Fruit fly (Drosophila melanogaster) whole organism, wandering third instar larva: ENCODE measurements around the gene CG18661.
A peak's percentile ranks its signal among the peaks of the same experiment; 100 is the strongest.

Experiments
- Abd-B ChIP-seq: fragments of >200 bp; optimal IDR thresholded peaks from 2 replicates; lab custom pipeline; 2017; ENCODE audit warnings: missing biosample characterization, missing genetic modification characterization
- CG32264 ChIP-seq: fragments of 200-800 bp; sonication (Bioruptor generic); optimal IDR thresholded peaks from 2 replicates; lab custom pipeline; 2016; ENCODE audit warnings: missing biosample characterization, missing genetic modification characterization
- CG9705 ChIP-seq: fragments of 200-800 bp; sonication (Bioruptor generic); optimal IDR thresholded peaks from 2 replicates; lab custom pipeline; 2018; ENCODE audit warnings: missing biosample characterization, mild to moderate bottlenecking, missing genetic modification characterization
- CrebA ChIP-seq: fragments of 200-800 bp; sonication (Bioruptor generic); optimal IDR thresholded peaks from 2 replicates; lab custom pipeline; 2016; ENCODE audit warnings: missing biosample characterization, mild to moderate bottlenecking, missing genetic modification characterization, borderline replicate concordance
- Dfd ChIP-seq: fragments of >200 bp; optimal IDR thresholded peaks from 2 replicates; lab custom pipeline; 2017; ENCODE audit warnings: missing biosample characterization, missing genetic modification characterization
- Dif ChIP-seq: fragments of 200-275, 200-300 bp; sonication (Bioruptor generic); optimal IDR thresholded peaks from 2 replicates; lab custom pipeline; 2018; ENCODE audit warnings: missing biosample characterization, missing genetic modification characterization; ENCODE audit not compliant: partially characterized antibody
- GATAd ChIP-seq: sonication (Bioruptor generic); optimal IDR thresholded peaks from 2 replicates; lab custom pipeline; 2016; ENCODE audit warnings: missing biosample characterization, missing genetic modification characterization
- HLH106 ChIP-seq: fragments of 200-800 bp; optimal IDR thresholded peaks from 3 replicates; lab custom pipeline; 2019; ENCODE audit warnings: missing biosample characterization, mild to moderate bottlenecking, missing genetic modification characterization, moderate library complexity
- Hnf4 ChIP-seq: fragments of 200-800 bp; sonication (Bioruptor generic); optimal IDR thresholded peaks from 2 replicates; lab custom pipeline; 2016; ENCODE audit warnings: missing biosample characterization, mild to moderate bottlenecking, missing genetic modification characterization
- Hr83 ChIP-seq: fragments of 200-300 bp; sonication (Bioruptor generic); optimal IDR thresholded peaks from 2 replicates; lab custom pipeline; 2016; ENCODE audit warnings: missing biosample characterization, mild to moderate bottlenecking, missing genetic modification characterization, moderate library complexity; ENCODE audit not compliant: poor library complexity, severe bottlenecking
- Jra ChIP-seq: sonication (Bioruptor generic); optimal IDR thresholded peaks from 2 replicates; lab custom pipeline; 2016; ENCODE audit warnings: missing biosample characterization, missing genetic modification characterization
- Mio ChIP-seq: sonication (Bioruptor generic); optimal IDR thresholded peaks from 2 replicates; lab custom pipeline; 2016; ENCODE audit warnings: missing biosample characterization, missing genetic modification characterization
- Myc ChIP-seq: fragments of >200 bp; optimal IDR thresholded peaks from 2 replicates; lab custom pipeline; 2017
- OdsH ChIP-seq: fragments of 200-800 bp; sonication (Bioruptor generic); optimal IDR thresholded peaks from 2 replicates; lab custom pipeline; 2016; ENCODE audit warnings: missing biosample characterization, mild to moderate bottlenecking, missing genetic modification characterization
- Rel ChIP-seq, 2 experiments: fragments of 200-800 bp; sonication (Bioruptor generic) in 1 of 2; optimal IDR thresholded peaks; 2 replicates in 1 of 2; 3 replicates in 1 of 2; lab custom pipeline; 2016 to 2019; ENCODE audit warnings: mild to moderate bottlenecking in 2 of 2, missing biosample characterization in 2 of 2, missing genetic modification characterization in 2 of 2, moderate library complexity in 1 of 2
- Sp1 ChIP-seq: fragments of 200-800 bp; sonication (Bioruptor generic); optimal IDR thresholded peaks from 3 replicates; lab custom pipeline; 2019; ENCODE audit warnings: missing biosample characterization, mild to moderate bottlenecking, missing genetic modification characterization, moderate library complexity
- Vsx2 ChIP-seq: fragments of 200-300, 225-300 bp; sonication (Bioruptor generic); optimal IDR thresholded peaks from 2 replicates; lab custom pipeline; 2018; ENCODE audit warnings: missing biosample characterization, missing genetic modification characterization; ENCODE audit not compliant: partially characterized antibody
- br ChIP-seq: fragments of 200-800 bp; sonication (Bioruptor generic); optimal IDR thresholded peaks from 2 replicates; lab custom pipeline; 2016; ENCODE audit warnings: missing biosample characterization, missing genetic modification characterization
- brk ChIP-seq: fragments of 200-800 bp; sonication (Bioruptor generic); optimal IDR thresholded peaks from 2 replicates; lab custom pipeline; 2016; ENCODE audit warnings: missing biosample characterization, mild to moderate bottlenecking, missing genetic modification characterization
- dl ChIP-seq, 2 experiments: fragments of 175-275, 200-275 bp in 1 of 2; fragments of 200-275 bp in 1 of 2; sonication (Bioruptor generic); optimal IDR thresholded peaks; lab custom pipeline; 2018; ENCODE audit warnings: mild to moderate bottlenecking in 2 of 2, missing biosample characterization in 2 of 2, missing genetic modification characterization in 2 of 2, moderate library complexity in 2 of 2; ENCODE audit not compliant: partially characterized antibody in 2 of 2, insufficient read depth in 1 of 2
- dmrt93B ChIP-seq: fragments of 200-800 bp; sonication (Bioruptor generic); optimal IDR thresholded peaks from 2 replicates; lab custom pipeline; 2018; ENCODE audit warnings: missing biosample characterization, mild to moderate bottlenecking, missing genetic modification characterization
- dsf ChIP-seq: sonication (Bioruptor generic); optimal IDR thresholded peaks from 2 replicates; lab custom pipeline; 2016; ENCODE audit warnings: missing biosample characterization, missing genetic modification characterization, borderline replicate concordance
- ey ChIP-seq: fragments of 200-800 bp; sonication (Bioruptor generic); optimal IDR thresholded peaks from 2 replicates; lab custom pipeline; 2016; ENCODE audit warnings: missing biosample characterization, missing genetic modification characterization
- foxo ChIP-seq, 2 experiments: fragments of 200-800 bp; sonication (Bioruptor generic); optimal IDR thresholded peaks; 2 replicates in 1 of 2; 3 replicates in 1 of 2; lab custom pipeline; 2016 to 2017; ENCODE audit warnings: missing biosample characterization in 2 of 2, missing genetic modification characterization in 2 of 2
- fru ChIP-seq: fragments of 200-800 bp; sonication (Bioruptor generic); optimal IDR thresholded peaks from 3 replicates; lab custom pipeline; 2016; ENCODE audit warnings: missing biosample characterization, mild to moderate bottlenecking, missing genetic modification characterization
- h ChIP-seq: fragments of 200-800 bp; sonication (Bioruptor generic); optimal IDR thresholded peaks from 3 replicates; lab custom pipeline; 2016; ENCODE audit warnings: missing biosample characterization, mild to moderate bottlenecking, missing genetic modification characterization
- jim ChIP-seq: fragments of 175-275, 200-325 bp; sonication (Bioruptor generic); optimal IDR thresholded peaks from 2 replicates; lab custom pipeline; 2016; ENCODE audit warnings: missing biosample characterization, mild to moderate bottlenecking, missing genetic modification characterization
- lola ChIP-seq: fragments of >200 bp; optimal IDR thresholded peaks from 2 replicates; lab custom pipeline; 2017; ENCODE audit warnings: missing biosample characterization, missing genetic modification characterization
- pan ChIP-seq: fragments of >200 bp; optimal IDR thresholded peaks from 2 replicates; lab custom pipeline; 2017
- psq ChIP-seq: fragments of 200-800 bp; sonication (Bioruptor generic); optimal IDR thresholded peaks from 3 replicates; lab custom pipeline; 2017; ENCODE audit warnings: missing biosample characterization, mild to moderate bottlenecking, missing genetic modification characterization, moderate library complexity
- rgr ChIP-seq: fragments of 200-800 bp; sonication (Bioruptor generic); optimal IDR thresholded peaks from 3 replicates; lab custom pipeline; 2016; ENCODE audit warnings: missing biosample characterization, mild to moderate bottlenecking, missing genetic modification characterization
- sage ChIP-seq: fragments of 200-800 bp; sonication (Bioruptor generic); optimal IDR thresholded peaks from 2 replicates; lab custom pipeline; 2016; ENCODE audit warnings: missing biosample characterization, mild to moderate bottlenecking, missing genetic modification characterization
- sv ChIP-seq: fragments of 200-800 bp; sonication (Bioruptor generic); optimal IDR thresholded peaks from 3 replicates; lab custom pipeline; 2016; ENCODE audit warnings: missing biosample characterization, missing genetic modification characterization
- tai ChIP-seq: sonication (Bioruptor generic); optimal IDR thresholded peaks from 2 replicates; lab custom pipeline; 2016; ENCODE audit warnings: missing biosample characterization, missing genetic modification characterization
- woc ChIP-seq: sonication (Bioruptor generic); optimal IDR thresholded peaks from 2 replicates; lab custom pipeline; 2016; ENCODE audit warnings: missing biosample characterization, mild to moderate bottlenecking, missing genetic modification characterization

CG18661 gene

dm6 chr2L:8982584-8983302 lies 14.7 kb upstream of the CG18661 start:
- TF ChIP-seq Rel (GFP tag; optimal IDR thresholded peaks at IDR 0.05; lab: Kevin White, UChicago): no peak
- TF ChIP-seq Rel (tag; optimal IDR thresholded peaks at IDR 0.05; lab: Kevin White, UChicago): no peak
- no peak for TF ChIP-seq Dfd (GFP tag; lab: Kevin White, UChicago)
- TF ChIP-seq CG32264 (GFP tag; lab: Kevin White, UChicago): no peak
- TF ChIP-seq foxo (GFP tag; optimal IDR thresholded peaks at IDR 0.05; lab: Kevin White, UChicago): no peak
- TF ChIP-seq pan (lab: Kevin White, UChicago): no peak
- no peak for TF ChIP-seq HLH106 (tag; lab: Kevin White, UChicago)
- TF ChIP-seq fru (GFP tag; lab: Kevin White, UChicago): no peak
- TF ChIP-seq GATAd (GFP tag; lab: Kevin White, UChicago): no peak
- no peak for TF ChIP-seq brk (GFP tag; lab: Kevin White, UChicago)
- no peak for TF ChIP-seq Myc (lab: Kevin White, UChicago)
- TF ChIP-seq, all 38 proteins: peak for 0

- TF ChIP-seq Hr83 (GFP tag; lab: Kevin White, UChicago): no peak
- peak; percentile 34 for TF ChIP-seq CrebA (GFP tag; lab: Kevin White, UChicago)
- peak; percentile 72 for TF ChIP-seq GATAd (GFP tag; lab: Kevin White, UChicago)
- TF ChIP-seq Vsx2: no peak
- peak; percentile 88 for TF ChIP-seq tai (GFP tag; lab: Kevin White, UChicago)
- no peak for TF ChIP-seq lola (GFP tag; lab: Kevin White, UChicago)
- TF ChIP-seq pan (lab: Kevin White, UChicago): no peak
- TF ChIP-seq Dif (GFP tag; lab: Kevin White, UChicago): peak; percentile 31
- TF ChIP-seq br (GFP tag; lab: Kevin White, UChicago): peak; percentile 96
- TF ChIP-seq sv: peak; percentile 92
- peak; percentile 95 for TF ChIP-seq brk (GFP tag; lab: Kevin White, UChicago)
- TF ChIP-seq h (GFP tag; lab: Kevin White, UChicago): peak; percentile 99
- TF ChIP-seq HLH106 (tag; lab: Kevin White, UChicago): peak; percentile 98
- TF ChIP-seq CG9705: peak; percentile 92
- TF ChIP-seq dsf (GFP tag; lab: Kevin White, UChicago): peak; percentile 86
- TF ChIP-seq fru (GFP tag; lab: Kevin White, UChicago): peak; percentile 93
- TF ChIP-seq Sp1 (GFP tag; lab: Kevin White, UChicago): peak; percentile 97
- peak; percentile 96 for TF ChIP-seq Jra (GFP tag; lab: Kevin White, UChicago)
- peak; percentile 90 for TF ChIP-seq dmrt93B
- peak; percentile 98 for TF ChIP-seq OdsH (GFP tag; lab: Kevin White, UChicago)
- no peak for TF ChIP-seq dl (GFP tag; optimal IDR thresholded peaks at IDR 0.05; lab: Kevin White, UChicago; ENCODE audit: insufficient read depth in 1 of 2, partially characterized antibody in 2 of 2)
- TF ChIP-seq Dfd (GFP tag; lab: Kevin White, UChicago): peak; percentile 27
- TF ChIP-seq rgr (GFP tag; lab: Kevin White, UChicago): peak; percentile 98
- TF ChIP-seq jim (GFP tag; lab: Kevin White, UChicago): no peak
- no peak for TF ChIP-seq Abd-B (GFP tag; lab: Kevin White, UChicago)
- TF ChIP-seq psq (GFP tag; lab: Kevin White, UChicago): peak; percentile 95
- peak; percentile 81 for TF ChIP-seq Rel (GFP tag; optimal IDR thresholded peaks at IDR 0.05; lab: Kevin White, UChicago)
- TF ChIP-seq Rel (tag; optimal IDR thresholded peaks at IDR 0.05; lab: Kevin White, UChicago): peak; percentile 80
- TF ChIP-seq CG32264 (GFP tag; lab: Kevin White, UChicago): peak; percentile 89
- TF ChIP-seq foxo (GFP tag; optimal IDR thresholded peaks at IDR 0.05; lab: Kevin White, UChicago): peak in 1 of 2 experiments; percentile 97
- TF ChIP-seq woc (GFP tag; lab: Kevin White, UChicago): peak; percentile 96
- peak; percentile 76 for TF ChIP-seq Mio (GFP tag; lab: Kevin White, UChicago)
- TF ChIP-seq sage: peak; percentile 95
- no peak for TF ChIP-seq Myc (lab: Kevin White, UChicago)
- peak; percentile 97 for TF ChIP-seq Hnf4 (GFP tag; lab: Kevin White, UChicago)
- peak; percentile 95 for TF ChIP-seq ey (GFP tag; lab: Kevin White, UChicago)
Observed at dm6 chr2L:8984614-8985318, 12.6 kb upstream of the CG18661 start, which contains the start of gene CG13101. Gene CG13101, minus strand, starts transcription at chr2L:8984872.
